ENCODE assay signal across 1 fruit fly cellular context in genomic region chr2L:19140984-19141262, dm6.
TF ChIP-seq lines count a peak whose summit lies in the region.

No protein-coding gene starts in this region.

TF ChIP-seq in whole organism, embryonic, 481 proteins besides CTCF, POLR2A, EP300 and RAD21 (continued from another document and continues in another):
- TF ChIP-seq nom (GFP tag; optimal IDR thresholded peaks at IDR 0.05; lab: Kevin White, UChicago) (no peak), pho (GFP tag; optimal IDR thresholded peaks at IDR 0.05; lab: Kevin White, UChicago) (peak; percentile 39), PHDP (tag; optimal IDR thresholded peaks at IDR 0.05; lab: Kevin White, UChicago) (peak; percentile 26), chn (GFP tag; optimal IDR thresholded peaks at IDR 0.05; lab: Kevin White, UChicago) (no peak), CG6791 (GFP tag; IDR thresholded peaks at IDR 0.05; lab: Robert Waterston, UW; ENCODE audit: partially characterized antibody) (no peak), row (GFP tag; IDR thresholded peaks at IDR 0.05; lab: Robert Waterston, UW) (peak; percentile 66), sc (optimal IDR thresholded peaks at IDR 0.05; lab: Kevin White, UChicago) (no peak), sc (GFP tag; optimal IDR thresholded peaks at IDR 0.05; lab: Kevin White, UChicago) (no peak), CG15073 (GFP tag; optimal IDR thresholded peaks at IDR 0.05; lab: Kevin White, UChicago) (no peak), sim (GFP tag; IDR thresholded peaks at IDR 0.05; lab: Robert Waterston, UW) (no peak), eyg (GFP tag; optimal IDR thresholded peaks at IDR 0.05; lab: Kevin White, UChicago) (no peak), CG7839 (tag; optimal IDR thresholded peaks at IDR 0.05; lab: Kevin White, UChicago) (peak; percentile 65), CG15601 (tag; optimal IDR thresholded peaks at IDR 0.05; lab: Kevin White, UChicago) (no peak), CG4730 (GFP tag; IDR thresholded peaks at IDR 0.05; lab: Robert Waterston, UW) (no peak), ara (GFP tag; IDR thresholded peaks at IDR 0.05; lab: Robert Waterston, UW) (no peak), CG8924 (tag; optimal IDR thresholded peaks at IDR 0.05; lab: Kevin White, UChicago) (peak; percentile 42), CG1792 (GFP tag; optimal IDR thresholded peaks at IDR 0.05; lab: Kevin White, UChicago) (no peak), CG17186 (GFP tag; optimal IDR thresholded peaks at IDR 0.05; lab: Kevin White, UChicago) (no peak), chif (GFP tag; optimal IDR thresholded peaks at IDR 0.05; lab: Kevin White, UChicago) (no peak), Nf-YB (GFP tag; optimal IDR thresholded peaks at IDR 0.05; lab: Kevin White, UChicago) (no peak), Hr39 (optimal IDR thresholded peaks at IDR 0.05; lab: Kevin White, UChicago) (no peak), CG10979 (tag; optimal IDR thresholded peaks at IDR 0.05; lab: Kevin White, UChicago) (no peak), MBD-R2 (GFP tag; IDR thresholded peaks at IDR 0.05; lab: Robert Waterston, UW) (peak; percentile 33; the same call in 1 of the 2 replicates), Side (GFP tag; optimal IDR thresholded peaks at IDR 0.05; lab: Kevin White, UChicago) (no peak), Six4 (GFP tag; optimal IDR thresholded peaks at IDR 0.05; lab: Kevin White, UChicago) (no peak), Hmr (GFP tag; optimal IDR thresholded peaks at IDR 0.05; lab: Kevin White, UChicago) (peak; percentile 52), CG3065 (GFP tag; optimal IDR thresholded peaks at IDR 0.05; lab: Kevin White, UChicago) (no peak), CG12236 (GFP tag; optimal IDR thresholded peaks at IDR 0.05; lab: Kevin White, UChicago) (no peak), pan (optimal IDR thresholded peaks at IDR 0.05; lab: Kevin White, UChicago) (no peak), pan (GFP tag; optimal IDR thresholded peaks at IDR 0.05 in 1 of 2, IDR thresholded peaks at IDR 0.05 in 1 of 2) (peak in 1 of 2 experiments; percentile 40), HmgZ (tag; optimal IDR thresholded peaks at IDR 0.05; lab: Kevin White, UChicago) (peak; percentile 9), CG2120 (GFP tag; optimal IDR thresholded peaks at IDR 0.05; lab: Kevin White, UChicago) (peak; percentile 84), CG13424 (tag; optimal IDR thresholded peaks at IDR 0.05; lab: Kevin White, UChicago) (peak; percentile 21), NC2β (GFP tag; optimal IDR thresholded peaks at IDR 0.05; lab: Kevin White, UChicago) (no peak), ERR (GFP tag; optimal IDR thresholded peaks at IDR 0.05; lab: Kevin White, UChicago) (peak; percentile 5), CG12155 (GFP tag; optimal IDR thresholded peaks at IDR 0.05; lab: Kevin White, UChicago) (peak; percentile 24), CG9797 (GFP tag; optimal IDR thresholded peaks at IDR 0.05; lab: Kevin White, UChicago) (no peak), CG9437 (GFP tag; optimal IDR thresholded peaks at IDR 0.05; lab: Kevin White, UChicago) (no peak), CG1647 (GFP tag; optimal IDR thresholded peaks at IDR 0.05; lab: Kevin White, UChicago) (peak; percentile 7), Dip3 (GFP tag; optimal IDR thresholded peaks at IDR 0.05; lab: Kevin White, UChicago) (peak; percentile 42), dysf (GFP tag; IDR thresholded peaks at IDR 0.05; lab: Robert Waterston, UW) (peak; percentile 53), Scr (GFP tag; IDR thresholded peaks at IDR 0.05; lab: Robert Waterston, UW; ENCODE audit: partially characterized antibody) (no peak), zf30C (GFP tag; optimal IDR thresholded peaks at IDR 0.05; lab: Kevin White, UChicago) (no peak), gsb (GFP tag; IDR thresholded peaks at IDR 0.05; lab: Robert Waterston, UW) (0 out of 2 replicates have a peak, but pooled peaks have one; percentile 41), CG13775 (GFP tag; optimal IDR thresholded peaks at IDR 0.05; lab: Kevin White, UChicago) (peak; percentile 3), hbn (GFP tag; IDR thresholded peaks at IDR 0.05; lab: Robert Waterston, UW; ENCODE audit: partially characterized antibody) (no peak), lov (optimal IDR thresholded peaks at IDR 0.05; lab: Kevin White, UChicago) (no peak), lov (GFP tag; IDR thresholded peaks at IDR 0.05; lab: Robert Waterston, UW) (no peak), Mad (GFP tag; optimal IDR thresholded peaks at IDR 0.05; lab: Kevin White, UChicago) (peak; percentile 10), CG12391 (tag; optimal IDR thresholded peaks at IDR 0.05; lab: Kevin White, UChicago) (peak; percentile 10), CG34224 (GFP tag; IDR thresholded peaks at IDR 0.05; lab: Robert Waterston, UW; ENCODE audit: partially characterized antibody) (no peak), Max (GFP tag; optimal IDR thresholded peaks at IDR 0.05; lab: Kevin White, UChicago) (peak; percentile 27), Abd-B (GFP tag; optimal IDR thresholded peaks at IDR 0.05; lab: Kevin White, UChicago) (no peak), CG8290 (GFP tag; optimal IDR thresholded peaks at IDR 0.05; lab: Kevin White, UChicago) (no peak), CG8290 (tag; optimal IDR thresholded peaks at IDR 0.05; lab: Kevin White, UChicago) (peak in 1 of 2 experiments; percentile 76), Med (GFP tag; lab: Kevin White, UChicago) (peak; percentile 91), D19B (GFP tag; optimal IDR thresholded peaks at IDR 0.05; lab: Kevin White, UChicago) (peak; percentile 19), Gsc (GFP tag; IDR thresholded peaks at IDR 0.05; lab: Robert Waterston, UW) (no peak), pfk (GFP tag; optimal IDR thresholded peaks at IDR 0.05; lab: Kevin White, UChicago) (no peak), CG2875 (GFP tag; optimal IDR thresholded peaks at IDR 0.05; lab: Kevin White, UChicago) (no peak), Ssrp (tag; optimal IDR thresholded peaks at IDR 0.05; lab: Kevin White, UChicago) (no peak), Ets97D (GFP tag; optimal IDR thresholded peaks at IDR 0.05; lab: Kevin White, UChicago) (no peak), CG4617 (GFP tag; optimal IDR thresholded peaks at IDR 0.05; lab: Kevin White, UChicago; ENCODE audit: borderline replicate concordance) (no peak), ems (GFP tag; optimal IDR thresholded peaks at IDR 0.05; lab: Kevin White, UChicago) (peak; percentile 29), unpg (GFP tag; optimal IDR thresholded peaks at IDR 0.05; lab: Kevin White, UChicago) (peak; percentile 31), CG18599 (GFP tag; optimal IDR thresholded peaks at IDR 0.05; lab: Kevin White, UChicago) (peak; percentile 68), lab (GFP tag; optimal IDR thresholded peaks at IDR 0.05; lab: Kevin White, UChicago) (peak; percentile 59), CG1603 (tag; optimal IDR thresholded peaks at IDR 0.05; lab: Kevin White, UChicago) (peak; percentile 48), CG1233 (GFP tag; optimal IDR thresholded peaks at IDR 0.05; lab: Kevin White, UChicago) (no peak), CG11696 (GFP tag; IDR thresholded peaks at IDR 0.05; lab: Robert Waterston, UW) (0 out of 2 replicates have a peak, but pooled peaks have one; percentile 40), Eip74EF (GFP tag; optimal IDR thresholded peaks at IDR 0.05; lab: Kevin White, UChicago) (peak in 1 of 2 experiments; percentile 19), CG17612 (GFP tag; IDR thresholded peaks at IDR 0.05; lab: Robert Waterston, UW) (no peak), CG15514 (GFP tag; optimal IDR thresholded peaks at IDR 0.05; lab: Kevin White, UChicago) (peak; percentile 50), Ada2b (GFP tag; IDR thresholded peaks at IDR 0.05; lab: Robert Waterston, UW) (0 out of 2 replicates have a peak, but pooled peaks have one; percentile 29), MTF-1 (GFP tag; optimal IDR thresholded peaks at IDR 0.05; lab: Kevin White, UChicago; ENCODE audit: borderline replicate concordance) (no peak), CG4328 (GFP tag; optimal IDR thresholded peaks at IDR 0.05; lab: Kevin White, UChicago) (no peak), nmo (GFP tag; optimal IDR thresholded peaks at IDR 0.05; lab: Kevin White, UChicago) (peak; percentile 25), CG2678 (tag; optimal IDR thresholded peaks at IDR 0.05; lab: Kevin White, UChicago) (peak; percentile 55), CG9817 (tag; optimal IDR thresholded peaks at IDR 0.05; lab: Kevin White, UChicago) (peak; percentile 30), CG15269 (tag; optimal IDR thresholded peaks at IDR 0.05; lab: Kevin White, UChicago) (peak; percentile 1), Oaz (GFP tag; IDR thresholded peaks at IDR 0.05; lab: Robert Waterston, UW) (no peak), scrt (GFP tag; optimal IDR thresholded peaks at IDR 0.05; lab: Kevin White, UChicago) (no peak), tx (GFP tag; optimal IDR thresholded peaks at IDR 0.05; lab: Kevin White, UChicago) (peak; percentile 1), CG4404 (GFP tag; IDR thresholded peaks at IDR 0.05; lab: Robert Waterston, UW) (peak; percentile 54), Taf1 (GFP tag; IDR thresholded peaks at IDR 0.05; lab: Robert Waterston, UW) (peak; percentile 59), tgo (GFP tag; IDR thresholded peaks at IDR 0.05; lab: Robert Waterston, UW) (peak; percentile 29; the same call in 2 of the 3 replicates), Sry-β (GFP tag; optimal IDR thresholded peaks at IDR 0.05; lab: Kevin White, UChicago) (no peak), Xrp1 (GFP tag; IDR thresholded peaks at IDR 0.05; lab: Robert Waterston, UW) (peak; percentile 26; the same call in 1 of the 2 replicates), HLH54F (GFP tag; optimal IDR thresholded peaks at IDR 0.05; lab: Kevin White, UChicago) (peak; percentile 29), CG4707 (GFP tag; optimal IDR thresholded peaks at IDR 0.05; lab: Kevin White, UChicago) (no peak), CG3281 (GFP tag; optimal IDR thresholded peaks at IDR 0.05; lab: Kevin White, UChicago) (peak; percentile 60), CG12744 (GFP tag; optimal IDR thresholded peaks at IDR 0.05; lab: Kevin White, UChicago) (no peak), chm (GFP tag; IDR thresholded peaks at IDR 0.05; lab: Robert Waterston, UW) (no peak), gro (GFP tag; optimal IDR thresholded peaks at IDR 0.05; lab: Kevin White, UChicago) (peak; percentile 53), CG3847 (GFP tag; IDR thresholded peaks at IDR 0.05; lab: Robert Waterston, UW) (peak; percentile 26; the same call in 1 of the 2 replicates), CG5245 (GFP tag; optimal IDR thresholded peaks at IDR 0.05; lab: Kevin White, UChicago) (peak; percentile 37), CG32532 (GFP tag; IDR thresholded peaks at IDR 0.05; lab: Robert Waterston, UW) (peak; percentile 59; the same call in 1 of the 2 replicates), Pdp1 (GFP tag; optimal IDR thresholded peaks at IDR 0.05; lab: Kevin White, UChicago) (peak in 1 of 2 experiments; percentile 39), CG42726 (GFP tag; IDR thresholded peaks at IDR 0.05; lab: Robert Waterston, UW; ENCODE audit: partially characterized antibody) (no peak), rib (GFP tag; IDR thresholded peaks at IDR 0.05; lab: Robert Waterston, UW) (0 out of 2 replicates have a peak, but pooled peaks have one; percentile 27), zfh2 (GFP tag; optimal IDR thresholded peaks at IDR 0.05; lab: Kevin White, UChicago) (peak; percentile 61), NC2α (GFP tag; optimal IDR thresholded peaks at IDR 0.05; lab: Kevin White, UChicago) (no peak), NfI (GFP tag; optimal IDR thresholded peaks at IDR 0.05; lab: Kevin White, UChicago) (peak; percentile 5), gem (tag; optimal IDR thresholded peaks at IDR 0.05; lab: Kevin White, UChicago) (peak; percentile 54), CG7556 (GFP tag; optimal IDR thresholded peaks at IDR 0.05; lab: Kevin White, UChicago) (peak; percentile 30), hb (GFP tag; IDR thresholded peaks at IDR 0.05; lab: Robert Waterston, UW; ENCODE audit: partially characterized antibody) (no peak), NFAT (GFP tag; IDR thresholded peaks at IDR 0.05; lab: Robert Waterston, UW) (peak; percentile 8; the same call in 1 of the 2 replicates), CG11504 (tag; optimal IDR thresholded peaks at IDR 0.05; lab: Kevin White, UChicago) (peak; percentile 57), CG13624 (GFP tag; optimal IDR thresholded peaks at IDR 0.05; lab: Kevin White, UChicago) (peak; percentile 66), lbe (GFP tag; optimal IDR thresholded peaks at IDR 0.05; lab: Kevin White, UChicago) (no peak), Dek (tag; optimal IDR thresholded peaks at IDR 0.05; lab: Kevin White, UChicago) (peak; percentile 9), Ets65A (GFP tag; lab: Kevin White, UChicago) (peak; percentile 63), CG11560 (tag; IDR thresholded peaks at IDR 0.05; lab: Robert Waterston, UW) (peak; percentile 52; the same call in 1 of the 3 replicates), Hsf (GFP tag; optimal IDR thresholded peaks at IDR 0.05; lab: Kevin White, UChicago) (peak; percentile 44), CG10147 (GFP tag; optimal IDR thresholded peaks at IDR 0.05; lab: Kevin White, UChicago) (peak; percentile 55), CG8281 (tag; optimal IDR thresholded peaks at IDR 0.05; lab: Kevin White, UChicago) (no peak), B-H1 (GFP tag; IDR thresholded peaks at IDR 0.05; lab: Robert Waterston, UW) (no peak), cwo (GFP tag; optimal IDR thresholded peaks at IDR 0.05; lab: Kevin White, UChicago) (peak; percentile 13), CG16779 (GFP tag; IDR thresholded peaks at IDR 0.05; lab: Robert Waterston, UW) (0 out of 2 replicates have a peak, but pooled peaks have one; percentile 4), CG10565 (GFP tag; optimal IDR thresholded peaks at IDR 0.05; lab: Kevin White, UChicago) (no peak), CG7372 (GFP tag; IDR thresholded peaks at IDR 0.05; lab: Robert Waterston, UW) (no peak), crol (GFP tag; IDR thresholded peaks at IDR 0.05; lab: Robert Waterston, UW) (no peak), CG6689 (GFP tag; IDR thresholded peaks at IDR 0.05; lab: Robert Waterston, UW) (no peak), Dad (GFP tag; optimal IDR thresholded peaks at IDR 0.05; lab: Kevin White, UChicago) (peak; percentile 24), tna (GFP tag; IDR thresholded peaks at IDR 0.05; lab: Robert Waterston, UW; ENCODE audit: partially characterized antibody) (no peak), Fer1 (GFP tag; optimal IDR thresholded peaks at IDR 0.05; lab: Kevin White, UChicago) (peak; percentile 56), Hr51 (GFP tag; optimal IDR thresholded peaks at IDR 0.05; lab: Kevin White, UChicago) (peak in 1 of 2 experiments; percentile 14), CG14965 (GFP tag; optimal IDR thresholded peaks at IDR 0.05; lab: Kevin White, UChicago; ENCODE audit: borderline replicate concordance) (no peak), dmrt11E (tag; optimal IDR thresholded peaks at IDR 0.05; lab: Kevin White, UChicago) (no peak), sob (GFP tag; IDR thresholded peaks at IDR 0.05; lab: Robert Waterston, UW) (no peak), CG9609 (GFP tag; optimal IDR thresholded peaks at IDR 0.05; lab: Kevin White, UChicago) (peak; percentile 5), her (GFP tag; optimal IDR thresholded peaks at IDR 0.05; lab: Kevin White, UChicago) (no peak)
